Worm (Caenorhabditis elegans) whole organism, early embryonic: ENCODE measurements around the gene ugt-4.

Source experiments
- B0310.2 ChIP-seq: sonication (generic microtip); optimal IDR thresholded peaks from 2 replicates; lab custom pipeline; 2016; ENCODE audit warnings: mild to moderate bottlenecking, missing genetic modification characterization, missing compliant biosample characterization
- aly-1 ChIP-seq: sonication (generic microtip); optimal IDR thresholded peaks from 2 replicates; lab custom pipeline; 2016; ENCODE audit warnings: missing genetic modification characterization, missing compliant biosample characterization
- ama-1 ChIP-seq: fragments of 150-350 bp; optimal IDR thresholded peaks from 2 replicates; lab custom pipeline; 2014
- ceh-36 ChIP-seq: sonication (generic microtip); optimal IDR thresholded peaks from 2 replicates; lab custom pipeline; 2016; ENCODE audit warnings: missing genetic modification characterization, inconsistent platforms, missing compliant biosample characterization
- hmbx-1 ChIP-seq: sonication (generic microtip); optimal IDR thresholded peaks from 2 replicates; lab custom pipeline; 2016; ENCODE audit warnings: mild to moderate bottlenecking, missing genetic modification characterization, missing compliant biosample characterization
- pes-1 ChIP-seq: fragments of 200-800 bp; sonication (Bioruptor generic); IDR thresholded peaks from 2 replicates; pipeline ENCODE4 v1.3.6; 2022; ENCODE audit warnings: missing genetic modification reagents, missing genetic modification characterization, missing compliant biosample characterization
- tbx-11 ChIP-seq: fragments of 200-800 bp; sonication (Bioruptor generic); IDR thresholded peaks from 2 replicates; pipeline ENCODE4 v1.3.6; 2022; ENCODE audit warnings: missing genetic modification characterization, missing compliant biosample characterization
- tra-4 ChIP-seq: sonication (generic microtip); optimal IDR thresholded peaks from 2 replicates; lab custom pipeline; 2017; ENCODE audit warnings: missing genetic modification characterization, missing compliant biosample characterization

- TF ChIP-seq tbx-11 (peak; percentile 95), pes-1 (GFP tag; lab: Robert Waterston, UW) (peak; percentile 97), tra-4 (tag; lab: Kevin White, UChicago) (peak; percentile 74), ama-1 (lab: Kevin White, UChicago) (no peak), B0310.2 (tag; lab: Kevin White, UChicago) (peak; percentile 90), hmbx-1 (tag; lab: Kevin White, UChicago) (peak; percentile 80), ceh-36 (tag; lab: Kevin White, UChicago) (peak; percentile 93), aly-1 (tag; lab: Kevin White, UChicago) (peak; percentile 90)
Observed at ce11 chrV:12780248-12780647, 14.9 kb downstream of the ugt-4 start.
